Worm (Caenorhabditis elegans): ENCODE results near the gene mip-2.

- TF ChIP-seq ztf-4 (tag; optimal IDR thresholded peaks at IDR 0.05) (no peak), unc-62 (GFP tag; optimal IDR thresholded peaks at IDR 0.05) (no peak), mdl-1 (tag; optimal IDR thresholded peaks at IDR 0.05) (no peak), nhr-77 (tag; optimal IDR thresholded peaks at IDR 0.05) (no peak), nhr-11 (tag; optimal IDR thresholded peaks at IDR 0.05) (no peak), ama-1 (optimal IDR thresholded peaks at IDR 0.05) (no peak), unc-86 (tag; optimal IDR thresholded peaks at IDR 0.05) (no peak), snpc-4 (tag; optimal IDR thresholded peaks at IDR 0.05) (no peak), skn-1 (tag; optimal IDR thresholded peaks at IDR 0.05) (no peak)
Observed at ce11 chrV:13657841-13658338, 13.9 kb downstream of the mip-2 start.

Data from whole organism, L1 larva.